Fruit fly (Drosophila melanogaster) whole organism, adult: ENCODE measurements around the gene Tim17a2.

Experiments used
- CG11617 ChIP-seq: fragments of 200-800 bp; sonication (Bioruptor generic); optimal IDR thresholded peaks from 2 replicates; lab custom pipeline; 2017; ENCODE audit warnings: mild to moderate bottlenecking, missing biosample characterization, missing genetic modification reagents, missing genetic modification characterization
- kay ChIP-seq: fragments of 200-800 bp; sonication (Bioruptor generic); peaks from one replicate; lab custom pipeline; 2016; ENCODE audit warnings: missing biosample characterization, missing genetic modification characterization, borderline replicate concordance
- ovo ChIP-seq: fragments of 200-800 bp; sonication (Bioruptor generic); optimal IDR thresholded peaks from 2 replicates; lab custom pipeline; 2016; ENCODE audit warnings: missing biosample characterization, missing genetic modification characterization
- pad ChIP-seq: fragments of 200-800 bp; sonication (Bioruptor generic); optimal IDR thresholded peaks from 3 replicates; lab custom pipeline; 2017; ENCODE audit warnings: missing biosample characterization, missing genetic modification characterization, mild to moderate bottlenecking, moderate library complexity, missing genetic modification reagents

DNA sequence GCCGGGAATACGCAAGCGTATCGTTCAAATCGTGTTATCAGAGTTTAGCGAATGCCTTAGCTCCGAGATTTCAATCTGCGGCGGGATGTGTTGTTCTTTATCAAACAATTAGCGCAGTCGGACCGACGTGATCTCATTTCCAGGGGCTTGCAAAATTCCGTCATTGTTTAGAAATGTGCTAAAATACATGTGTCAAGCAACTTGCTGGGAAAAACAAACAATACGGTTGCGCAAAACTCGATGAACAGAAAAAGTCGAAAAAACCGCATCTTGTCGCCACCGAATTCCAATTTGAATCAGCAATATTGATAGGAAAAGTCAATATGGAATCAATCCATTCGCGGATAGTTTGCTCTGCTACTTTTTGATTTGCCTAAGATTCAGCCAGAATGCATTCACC is at the start of gene Tim17a2:
- TF ChIP-seq kay (GFP tag; lab: Kevin White, UChicago) (no peak), CG11617 (GFP tag; lab: Kevin White, UChicago) (no peak), ovo (GFP tag; lab: Kevin White, UChicago) (no peak), pad (GFP tag; lab: Kevin White, UChicago) (no peak)
